Fruit fly (Drosophila melanogaster): ENCODE results near the gene Ir40a.

dm6 chr2L:22159800-22160199 is 54.4 kb downstream of the Ir40a start:
- TF ChIP-seq CTCF (optimal IDR thresholded peaks at IDR 0.05) (no peak), CG8478 (optimal IDR thresholded peaks at IDR 0.05) (no peak)
